Fruit fly (Drosophila melanogaster): ENCODE data around the gene CG13293.

- TF ChIP-seq CG8478 (optimal IDR thresholded peaks at IDR 0.05) (no peak), CTCF (optimal IDR thresholded peaks at IDR 0.05) (no peak)
These were observed 46.9 kb downstream of the CG13293 start for dm6 chr3L:6129591-6129990.

All from S2 (cell line).